Worm (Caenorhabditis elegans) whole organism, L1 larva: ENCODE data around the gene F32D8.14.
A peak's percentile ranks its signal among the peaks of the same experiment; 100 is the strongest.

Source experiments
- C16A3.4 ChIP-seq: fragments of 150-350 bp; optimal IDR thresholded peaks from 2 replicates; lab custom pipeline; 2014; ENCODE audit warnings: missing biosample characterization, missing genetic modification characterization
- C34B4.2 ChIP-seq: sonication (generic microtip); optimal IDR thresholded peaks from 2 replicates; lab custom pipeline; 2017; ENCODE audit warnings: mild to moderate bottlenecking, missing genetic modification characterization, missing compliant biosample characterization
- Y116A8C.19 ChIP-seq: sonication (generic microtip); optimal IDR thresholded peaks from 2 replicates; lab custom pipeline; 2016; ENCODE audit warnings: missing compliant biosample characterization, missing genetic modification characterization, borderline replicate concordance
- blmp-1 ChIP-seq: fragments of 150-350 bp; optimal IDR thresholded peaks from 2 replicates; lab custom pipeline; 2014; ENCODE audit warnings: missing biosample characterization, missing genetic modification characterization
- ceh-82 ChIP-seq, 3 experiments: fragments of 150-350 bp in 1 of 3; sonication (generic microtip) in 2 of 3; optimal IDR thresholded peaks; 2 replicates each; lab custom pipeline; 2014 to 2017; ENCODE audit warnings: missing biosample characterization in 3 of 3, missing genetic modification characterization in 3 of 3
- ceh-90 ChIP-seq: sonication (generic microtip); optimal IDR thresholded peaks from 2 replicates; lab custom pipeline; 2016; ENCODE audit warnings: missing genetic modification characterization, missing compliant biosample characterization
- ces-1 ChIP-seq: fragments of 150-350 bp; optimal IDR thresholded peaks from 2 replicates; lab custom pipeline; 2014; ENCODE audit warnings: missing biosample characterization, missing genetic modification reagents, missing genetic modification characterization
- dsc-1 ChIP-seq: sonication (generic microtip); optimal IDR thresholded peaks from 2 replicates; lab custom pipeline; 2016; ENCODE audit warnings: mild to moderate bottlenecking, missing genetic modification characterization, missing compliant biosample characterization
- efl-1 ChIP-seq, 4 experiments: fragments of 150-350 bp; optimal IDR thresholded peaks in 3 of 4; peaks in 1 of 4; 1 replicate in 1 of 4; 2 replicates in 3 of 4; lab custom pipeline; 2014; ENCODE audit warnings: missing biosample characterization in 2 of 4, missing genetic modification characterization in 2 of 4, missing genetic modification reagents in 2 of 4
- efl-3 ChIP-seq: fragments of 200-800 bp; sonication (Bioruptor generic); optimal IDR thresholded peaks from 2 replicates; lab custom pipeline; 2018; ENCODE audit warnings: mild to moderate bottlenecking, missing genetic modification characterization, missing compliant biosample characterization
- egl-13 ChIP-seq: sonication (generic microtip); optimal IDR thresholded peaks from 2 replicates; lab custom pipeline; 2016; ENCODE audit warnings: missing genotype, missing genetic modification reagents, missing genetic modification characterization, missing compliant biosample characterization
- egl-27 ChIP-seq, 2 experiments: fragments of 150-350 bp in 1 of 2; sonication (generic microtip); optimal IDR thresholded peaks; 3 replicates each; lab custom pipeline; 2017 to 2018; ENCODE audit warnings: missing biosample characterization in 2 of 2, missing genetic modification characterization in 2 of 2, missing genetic modification reagents in 2 of 2
- elt-2 ChIP-seq: sonication (generic microtip); optimal IDR thresholded peaks from 2 replicates; lab custom pipeline; 2016; ENCODE audit warnings: missing genetic modification characterization, mild to moderate bottlenecking, inconsistent platforms, missing compliant biosample characterization, missing genetic modification reagents
- elt-3 ChIP-seq, 6 experiments: fragments of 150-350 bp in 1 of 6; sonication (generic microtip); optimal IDR thresholded peaks; 2 replicates each; lab custom pipeline; 2017 to 2018; ENCODE audit warnings: missing biosample characterization in 6 of 6, missing genetic modification characterization in 6 of 6, inconsistent platforms in 1 of 6
- ets-5 ChIP-seq: fragments of 200-800 bp; sonication (Bioruptor generic); IDR thresholded peaks from 2 replicates; pipeline ENCODE4 v1.3.6; 2022; ENCODE audit warnings: missing genetic modification characterization, missing compliant biosample characterization
- hlh-4 ChIP-seq: sonication (generic microtip); optimal IDR thresholded peaks from 2 replicates; lab custom pipeline; 2016; ENCODE audit warnings: mild to moderate bottlenecking, missing genetic modification characterization, missing compliant biosample characterization
- irx-1 ChIP-seq: sonication (generic microtip); optimal IDR thresholded peaks from 2 replicates; lab custom pipeline; 2016; ENCODE audit warnings: missing genetic modification characterization, missing compliant biosample characterization
- isw-1 ChIP-seq: fragments of 200-800 bp; sonication (Bioruptor generic); IDR thresholded peaks from 2 replicates; pipeline ENCODE4 v1.3.6; 2022; ENCODE audit warnings: missing genetic modification characterization, missing compliant biosample characterization
- jun-1 ChIP-seq: fragments of 150-350 bp; optimal IDR thresholded peaks from 2 replicates; lab custom pipeline; 2014; ENCODE audit warnings: missing biosample characterization, missing genetic modification reagents, missing genetic modification characterization
- lin-14 ChIP-seq: fragments of 200-800 bp; sonication (Bioruptor generic); optimal IDR thresholded peaks from 2 replicates; lab custom pipeline; 2018; ENCODE audit warnings: mild to moderate bottlenecking, missing genetic modification characterization, moderate library complexity, missing compliant biosample characterization
- lin-15B ChIP-seq: fragments of 150-350 bp; sonication (generic microtip); optimal IDR thresholded peaks from 3 replicates; lab custom pipeline; 2014; ENCODE audit warnings: missing biosample characterization, missing genetic modification characterization
- lin-35 ChIP-seq, 2 experiments: fragments of 150-350 bp; optimal IDR thresholded peaks; 2 replicates each; lab custom pipeline; 2014; ENCODE audit warnings: missing biosample characterization in 2 of 2, missing genetic modification characterization in 2 of 2, missing genetic modification reagents in 2 of 2
- lin-39 ChIP-seq: fragments of 150-350 bp; optimal IDR thresholded peaks from 2 replicates; lab custom pipeline; 2014; ENCODE audit warnings: missing biosample characterization, missing genetic modification reagents, missing genetic modification characterization
- lsy-2 ChIP-seq, 2 experiments: fragments of 150-350 bp; optimal IDR thresholded peaks; 2 replicates each; lab custom pipeline; 2014; ENCODE audit warnings: missing biosample characterization in 2 of 2, missing genetic modification characterization in 2 of 2
- mdl-1 ChIP-seq, 2 experiments: fragments of 150-350 bp; optimal IDR thresholded peaks; 2 replicates each; lab custom pipeline; 2014 to 2017; ENCODE audit warnings: missing biosample characterization in 2 of 2, missing genetic modification characterization in 2 of 2, inconsistent platforms in 1 of 2
- mef-2 ChIP-seq: fragments of 150-350 bp; optimal IDR thresholded peaks from 2 replicates; lab custom pipeline; 2014; ENCODE audit warnings: missing biosample characterization, missing genetic modification characterization
- nhr-11 ChIP-seq: fragments of 150-350 bp; optimal IDR thresholded peaks from 2 replicates; lab custom pipeline; 2014; ENCODE audit warnings: missing biosample characterization, missing genetic modification characterization
- nhr-12 ChIP-seq: sonication (generic microtip); optimal IDR thresholded peaks from 2 replicates; lab custom pipeline; 2017; ENCODE audit warnings: missing biosample characterization, missing genetic modification characterization
- nhr-20 ChIP-seq: sonication (generic microtip); optimal IDR thresholded peaks from 2 replicates; lab custom pipeline; 2016; ENCODE audit warnings: mild to moderate bottlenecking, missing genetic modification characterization, missing compliant biosample characterization
- nhr-28 ChIP-seq: fragments of 150-350 bp; optimal IDR thresholded peaks from 2 replicates; lab custom pipeline; 2014; ENCODE audit warnings: missing biosample characterization, missing genetic modification characterization
- nhr-71 ChIP-seq: sonication (generic microtip); optimal IDR thresholded peaks from 2 replicates; lab custom pipeline; 2016; ENCODE audit warnings: mild to moderate bottlenecking, missing genetic modification characterization, moderate library complexity, missing compliant biosample characterization
- nhr-77 ChIP-seq: fragments of 150-350 bp; optimal IDR thresholded peaks from 2 replicates; lab custom pipeline; 2014; ENCODE audit warnings: missing biosample characterization, missing genetic modification characterization
- nhr-85 ChIP-seq: sonication (generic microtip); peaks from one replicate; lab custom pipeline; 2016; ENCODE audit warnings: missing genetic modification characterization, inconsistent platforms, missing compliant biosample characterization
- snpc-4 ChIP-seq: fragments of 150-350 bp; optimal IDR thresholded peaks from 2 replicates; lab custom pipeline; 2014; ENCODE audit warnings: missing biosample characterization, missing genetic modification characterization
- snu-23 ChIP-seq: sonication (generic microtip); optimal IDR thresholded peaks from 2 replicates; lab custom pipeline; 2016; ENCODE audit warnings: missing genetic modification characterization, missing compliant biosample characterization
- sptf-1 ChIP-seq: fragments of 150-350 bp; optimal IDR thresholded peaks from 2 replicates; lab custom pipeline; 2014; ENCODE audit warnings: missing biosample characterization, missing genetic modification characterization
- tbx-2 ChIP-seq: sonication (generic microtip); optimal IDR thresholded peaks from 2 replicates; lab custom pipeline; 2016; ENCODE audit warnings: missing genetic modification characterization, missing compliant biosample characterization
- tlp-1 ChIP-seq: fragments of 150-350 bp; optimal IDR thresholded peaks from 2 replicates; lab custom pipeline; 2014; ENCODE audit warnings: missing biosample characterization, missing genetic modification characterization
- unc-130 ChIP-seq: fragments of 150-350 bp; optimal IDR thresholded peaks from 2 replicates; lab custom pipeline; 2017; ENCODE audit warnings: missing biosample characterization, missing genetic modification characterization, inconsistent platforms
- unc-30 ChIP-seq: sonication (generic microtip); optimal IDR thresholded peaks from 2 replicates; lab custom pipeline; 2017; ENCODE audit warnings: missing biosample characterization, missing genetic modification characterization
- vab-15 ChIP-seq: sonication (generic microtip); optimal IDR thresholded peaks from 2 replicates; lab custom pipeline; 2017; ENCODE audit warnings: missing genotype, mild to moderate bottlenecking, missing genetic modification characterization, missing compliant biosample characterization
- xbp-1 ChIP-seq: sonication (generic microtip); optimal IDR thresholded peaks from 2 replicates; lab custom pipeline; 2016; ENCODE audit warnings: missing genetic modification characterization, missing compliant biosample characterization
- zag-1 ChIP-seq: fragments of 150-350 bp; optimal IDR thresholded peaks from 2 replicates; lab custom pipeline; 2014; ENCODE audit warnings: missing biosample characterization, missing genetic modification characterization
- zip-4 ChIP-seq: fragments of 200-800 bp; sonication (Bioruptor generic); optimal IDR thresholded peaks from 2 replicates; lab custom pipeline; 2018; ENCODE audit warnings: mild to moderate bottlenecking, missing genetic modification characterization, moderate library complexity, missing compliant biosample characterization

The F32D8.14 gene

DNA sequence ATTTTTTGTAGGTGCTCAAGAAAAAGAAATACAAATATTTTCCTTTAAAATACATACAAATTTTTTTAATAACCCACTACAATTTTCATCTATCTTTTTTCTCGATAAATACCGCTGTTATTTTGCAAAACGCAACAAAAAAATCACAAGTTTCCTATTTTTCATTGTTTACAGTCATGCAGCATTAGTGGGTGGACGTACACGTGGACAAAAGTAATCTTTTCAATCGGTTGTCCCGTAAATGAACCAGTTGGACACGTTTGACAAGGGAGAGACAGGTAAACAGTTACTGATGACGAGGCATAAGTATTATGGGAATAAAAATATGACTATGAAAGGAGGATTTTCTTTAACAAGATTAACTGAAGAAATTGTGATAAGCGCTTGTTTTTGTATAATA lies 21.4 kb downstream of the F32D8.14 start (continued):
- TF ChIP-seq snpc-4 (tag; lab: Kevin White, UChicago) = no peak
- no peak for TF ChIP-seq zag-1 (tag; lab: Kevin White, UChicago)
- TF ChIP-seq lin-15B (tag; lab: Kevin White, UChicago) = no peak
- TF ChIP-seq efl-1 (optimal IDR thresholded peaks at IDR 0.05; lab: Kevin White, UChicago) = no peak
- TF ChIP-seq efl-1 (GFP tag; optimal IDR thresholded peaks at IDR 0.05 in 1 of 2; lab: Kevin White, UChicago) = peak in 1 of 2 experiments; percentile 76
- no peak for TF ChIP-seq unc-30
- TF ChIP-seq tlp-1 (tag; lab: Kevin White, UChicago) = no peak
- peak; percentile 24 for TF ChIP-seq nhr-20 (tag; lab: Kevin White, UChicago)
- TF ChIP-seq elt-3 (tag; optimal IDR thresholded peaks at IDR 0.05; lab: Kevin White, UChicago) = peak in 1 of 6 experiments; percentile 41
- peak in 1 of 2 experiments; percentile 56 for TF ChIP-seq mdl-1 (tag; optimal IDR thresholded peaks at IDR 0.05; lab: Kevin White, UChicago)
- no peak for TF ChIP-seq Y116A8C.19 (tag; lab: Kevin White, UChicago)
- no peak for TF ChIP-seq efl-3 (GFP tag; lab: Kevin White, UChicago)
- TF ChIP-seq lin-39 (tag; lab: Kevin White, UChicago) = no peak
- TF ChIP-seq mef-2 (tag; lab: Kevin White, UChicago) = no peak
- TF ChIP-seq isw-1 (GFP tag; lab: Robert Waterston, UW) = no peak
- TF ChIP-seq nhr-28 = no peak
- TF ChIP-seq lin-14 (GFP tag; lab: Kevin White, UChicago) = peak; percentile 46
- TF ChIP-seq lsy-2 (tag; optimal IDR thresholded peaks at IDR 0.05; lab: Kevin White, UChicago) = no peak
- no peak for TF ChIP-seq vab-15
- TF ChIP-seq irx-1 (tag; lab: Kevin White, UChicago) = no peak
- no peak for TF ChIP-seq egl-27 (tag; optimal IDR thresholded peaks at IDR 0.05; lab: Kevin White, UChicago)
- peak; percentile 47 for TF ChIP-seq snu-23
- TF ChIP-seq lin-35 (GFP tag; optimal IDR thresholded peaks at IDR 0.05; lab: Kevin White, UChicago) = peak in 1 of 2 experiments; percentile 23
- TF ChIP-seq nhr-77 (tag; lab: Kevin White, UChicago) = no peak
- TF ChIP-seq ets-5 = no peak
- no peak for TF ChIP-seq sptf-1 (tag; lab: Kevin White, UChicago)
- TF ChIP-seq dsc-1 (tag; lab: Kevin White, UChicago) = peak; percentile 36
- no peak for TF ChIP-seq ces-1
- TF ChIP-seq blmp-1 (tag; lab: Kevin White, UChicago) = no peak
- no peak for TF ChIP-seq nhr-11
- TF ChIP-seq ceh-82 (tag; optimal IDR thresholded peaks at IDR 0.05; lab: Kevin White, UChicago) = no peak
- no peak for TF ChIP-seq elt-2 (tag; lab: Kevin White, UChicago)
- no peak for TF ChIP-seq C34B4.2 (tag; lab: Kevin White, UChicago)
- peak; percentile 46 for TF ChIP-seq xbp-1
- TF ChIP-seq unc-130 (tag; lab: Kevin White, UChicago) = no peak
- TF ChIP-seq tbx-2 (tag; lab: Kevin White, UChicago) = no peak
- TF ChIP-seq egl-13 (tag; lab: Kevin White, UChicago) = no peak
- no peak for TF ChIP-seq ceh-90 (tag; lab: Kevin White, UChicago)
- no peak for TF ChIP-seq zip-4 (GFP tag; lab: Kevin White, UChicago)
- TF ChIP-seq nhr-12 (tag; lab: Kevin White, UChicago) = no peak
- no peak for TF ChIP-seq jun-1 (tag; lab: Kevin White, UChicago)
- peak; percentile 13 for TF ChIP-seq nhr-71 (tag; lab: Kevin White, UChicago)
- no peak for TF ChIP-seq hlh-4
- peak; percentile 8 for TF ChIP-seq nhr-85 (tag; lab: Kevin White, UChicago)
- TF ChIP-seq C16A3.4 (tag; lab: Kevin White, UChicago) = no peak
